Worm (Caenorhabditis elegans) whole organism, young adult: ENCODE measurements around the gene C27C12.4.

ENCODE experiments used
- cebp-2 ChIP-seq: fragments of 200-800 bp; sonication (Bioruptor generic); IDR thresholded peaks from 2 replicates; pipeline ENCODE4 v1.3.6; 2022; ENCODE audit warnings: missing genetic modification characterization, missing compliant biosample characterization
- ceh-91 ChIP-seq: fragments of 200-800 bp; sonication (Bioruptor generic); IDR thresholded peaks from 2 replicates; pipeline ENCODE4 v1.3.6; 2022; ENCODE audit warnings: missing genetic modification reagents, missing genetic modification characterization, missing compliant biosample characterization

ce11 chrX:14845637-14846036, 8.2 kb upstream of the C27C12.4 start, which contains the start of gene egrh-1:
- TF ChIP-seq cebp-2 (GFP tag; lab: Robert Waterston, UW) (no peak), ceh-91 (GFP tag; lab: Robert Waterston, UW) (no peak)
